Fruit fly (Drosophila melanogaster): ENCODE data around the gene CG4281.

Gene CG4281

dm6 chrX:2094072-2094761, 29.3 kb upstream of the CG4281 start, which contains the start of gene csw (continued):
- TF ChIP-seq CG8089 (GFP tag; optimal IDR thresholded peaks at IDR 0.05) (no peak), CG7556 (GFP tag; optimal IDR thresholded peaks at IDR 0.05) (no peak), CG14710 (tag; optimal IDR thresholded peaks at IDR 0.05) (peak; percentile 65), CG7745 (tag; optimal IDR thresholded peaks at IDR 0.05) (no peak), CG13287 (GFP tag; IDR thresholded peaks at IDR 0.05; ENCODE audit: partially characterized antibody) (peak; percentile 24; the same call in 1 of the 2 replicates), CG43689 (GFP tag; IDR thresholded peaks at IDR 0.05) (no peak), CoRest (tag; optimal IDR thresholded peaks at IDR 0.05) (peak; percentile 57), CG2116 (GFP tag; optimal IDR thresholded peaks at IDR 0.05) (peak; percentile 81), tna (GFP tag; IDR thresholded peaks at IDR 0.05; ENCODE audit: partially characterized antibody) (no peak), CG8924 (tag; optimal IDR thresholded peaks at IDR 0.05) (peak; percentile 48), PHDP (tag; optimal IDR thresholded peaks at IDR 0.05) (no peak), row (GFP tag; IDR thresholded peaks at IDR 0.05) (no peak), sna (GFP tag; IDR thresholded peaks at IDR 0.05; ENCODE audit: partially characterized antibody) (no peak), CG7987 (GFP tag; optimal IDR thresholded peaks at IDR 0.05) (no peak), CG18599 (GFP tag; optimal IDR thresholded peaks at IDR 0.05) (peak; percentile 31), zen (tag; optimal IDR thresholded peaks at IDR 0.05) (no peak), CG15696 (tag; optimal IDR thresholded peaks at IDR 0.05) (no peak), CG6813 (GFP tag; optimal IDR thresholded peaks at IDR 0.05) (no peak), CG6654 (GFP tag; optimal IDR thresholded peaks at IDR 0.05) (no peak), CG33557 (GFP tag; optimal IDR thresholded peaks at IDR 0.05) (no peak), CG9876 (GFP tag; optimal IDR thresholded peaks at IDR 0.05) (no peak), CG12744 (GFP tag; optimal IDR thresholded peaks at IDR 0.05) (no peak), CG18764 (GFP tag; optimal IDR thresholded peaks at IDR 0.05) (peak; percentile 24), CG13775 (GFP tag; optimal IDR thresholded peaks at IDR 0.05) (peak; percentile 25), CG14860 (GFP tag; IDR thresholded peaks at IDR 0.05; ENCODE audit: partially characterized antibody) (no peak), wdn (GFP tag; IDR thresholded peaks at IDR 0.05) (no peak), E2f2 (GFP tag; IDR thresholded peaks at IDR 0.05) (peak; percentile 83), rib (GFP tag; IDR thresholded peaks at IDR 0.05) (no peak), Ravus (GFP tag; IDR thresholded peaks at IDR 0.05) (no peak), CG18262 (tag; optimal IDR thresholded peaks at IDR 0.05) (no peak), wor (GFP tag; IDR thresholded peaks at IDR 0.05) (no peak), CG17186 (GFP tag; optimal IDR thresholded peaks at IDR 0.05) (peak; percentile 79), CG4617 (GFP tag; optimal IDR thresholded peaks at IDR 0.05; ENCODE audit: borderline replicate concordance) (peak; percentile 99), gro (GFP tag; optimal IDR thresholded peaks at IDR 0.05) (peak; percentile 71), shn (GFP tag; optimal IDR thresholded peaks at IDR 0.05) (peak; percentile 44), sqz (GFP tag; optimal IDR thresholded peaks at IDR 0.05) (peak; percentile 97), mld (GFP tag; IDR thresholded peaks at IDR 0.05; ENCODE audit: partially characterized antibody) (no peak), CG4360 (GFP tag; IDR thresholded peaks at IDR 0.05) (no peak), Ets65A (GFP tag) (peak; percentile 90), CG12155 (GFP tag; optimal IDR thresholded peaks at IDR 0.05) (peak; percentile 47), crp (GFP tag; optimal IDR thresholded peaks at IDR 0.05) (peak in 1 of 2 experiments; percentile 21), CG18619 (GFP tag; optimal IDR thresholded peaks at IDR 0.05) (peak; percentile 29), HLH4C (GFP tag; IDR thresholded peaks at IDR 0.05; ENCODE audit: partially characterized antibody) (no peak), sens (GFP tag) (peak; percentile 76), grn (GFP tag; optimal IDR thresholded peaks at IDR 0.05) (no peak), sens-2 (GFP tag; IDR thresholded peaks at IDR 0.05) (no peak), Fer3 (tag; optimal IDR thresholded peaks at IDR 0.05) (peak; percentile 19), CG8388 (GFP tag; optimal IDR thresholded peaks at IDR 0.05) (no peak), CG9932 (GFP tag; IDR thresholded peaks at IDR 0.05) (peak; percentile 75)
